Worm (Caenorhabditis elegans): ENCODE measurements around the gene Y37D8A.3.

- TF ChIP-seq nhr-76 (tag; optimal IDR thresholded peaks at IDR 0.05) (no peak), nhr-28 (tag; optimal IDR thresholded peaks at IDR 0.05) (no peak), nhr-237 (tag; optimal IDR thresholded peaks at IDR 0.05) (no peak), snpc-4 (tag; optimal IDR thresholded peaks at IDR 0.05) (no peak)
These were observed 20.5 kb downstream of the Y37D8A.3 start for ce11 chrIII:12849691-12850090.
